Worm (Caenorhabditis elegans): Measurements from ENCODE around the gene saeg-1.

- no peak for TF ChIP-seq flt-1 (GFP tag; IDR thresholded peaks at IDR 0.05)
- TF ChIP-seq ama-1 (optimal IDR thresholded peaks at IDR 0.05) = no peak
- no peak for TF ChIP-seq scrt-1 (GFP tag; IDR thresholded peaks at IDR 0.05)
Measured at ce11 chrV:10889036-10889435, 23.5 kb upstream of the saeg-1 start, which contains the start of gene F32D8.11.
